Fruit fly (Drosophila melanogaster) whole organism: Measurements from ENCODE around the gene CG8813.

Experiments
- CG8478 ChIP-seq: fragments of >200 bp; optimal IDR thresholded peaks from 2 replicates; lab custom pipeline; 2018; ENCODE audit warnings: inconsistent platforms
- Dll ChIP-seq: fragments of >200 bp; optimal IDR thresholded peaks from 2 replicates; lab custom pipeline; 2017
- EcR ChIP-seq, 2 experiments: fragments of >200 bp; optimal IDR thresholded peaks; 2 replicates each; lab custom pipeline; 2017; ENCODE audit warnings: missing biosample characterization in 2 of 2, missing genetic modification characterization in 2 of 2, missing genetic modification reagents in 2 of 2
- pan ChIP-seq: fragments of >200 bp; optimal IDR thresholded peaks from 2 replicates; lab custom pipeline; 2017
- psq ChIP-seq: fragments of >200 bp; optimal IDR thresholded peaks from 2 replicates; lab custom pipeline; 2017
- usp ChIP-seq: fragments of >200 bp; optimal IDR thresholded peaks from 2 replicates; lab custom pipeline; 2017; ENCODE audit warnings: missing biosample characterization, missing genetic modification characterization, mixed read lengths

CG8813 gene

dm6 chr2L:2869008-2869702 lies at the start of gene CG8813:
TSS of gene CG8813 (plus strand) at chr2L:2869652.
- no peak for TF ChIP-seq pan
- TF ChIP-seq Dll (lab: Kevin White, UChicago) = no peak
- TF ChIP-seq usp (GFP tag; lab: Kevin White, UChicago) = no peak
- TF ChIP-seq EcR (GFP tag; optimal IDR thresholded peaks at IDR 0.05; lab: Kevin White, UChicago) = no peak
- no peak for TF ChIP-seq psq (lab: Kevin White, UChicago)
- no peak for TF ChIP-seq CG8478 (lab: Kevin White, UChicago)

dm6 chr2L:2825406-2825805 lies 44.0 kb upstream of the CG8813 start, which contains the start of gene CG3123:
TSS of gene CG3123 (minus strand) at chr2L:2825506.
- TF ChIP-seq psq (lab: Kevin White, UChicago) (no peak), EcR (GFP tag; optimal IDR thresholded peaks at IDR 0.05; lab: Kevin White, UChicago) (no peak), usp (GFP tag; lab: Kevin White, UChicago) (no peak), Dll (lab: Kevin White, UChicago) (no peak), CG8478 (lab: Kevin White, UChicago) (no peak), pan (no peak)

- no peak for TF ChIP-seq EcR (GFP tag; optimal IDR thresholded peaks at IDR 0.05; lab: Kevin White, UChicago)
- no peak for TF ChIP-seq psq (lab: Kevin White, UChicago)
- TF ChIP-seq usp (GFP tag; lab: Kevin White, UChicago) = no peak
- no peak for TF ChIP-seq Dll (lab: Kevin White, UChicago)
- TF ChIP-seq CG8478 (lab: Kevin White, UChicago) = no peak
- TF ChIP-seq pan = no peak
Observed at dm6 chr2L:2829637-2830340, 39.7 kb upstream of the CG8813 start, which contains the start of gene Duox. TSS of gene Duox (minus strand) at chr2L:2830248.

dm6 chr2L:2830341-2830800 lies 39.1 kb upstream of the CG8813 start:
- no peak for TF ChIP-seq psq (lab: Kevin White, UChicago)
- TF ChIP-seq Dll (lab: Kevin White, UChicago) = peak; percentile 36
- TF ChIP-seq EcR (GFP tag; optimal IDR thresholded peaks at IDR 0.05; lab: Kevin White, UChicago) = no peak
- TF ChIP-seq usp (GFP tag; lab: Kevin White, UChicago) = no peak

- TF ChIP-seq usp (GFP tag; lab: Kevin White, UChicago) (no peak), Dll (lab: Kevin White, UChicago) (no peak), pan (no peak), CG8478 (lab: Kevin White, UChicago) (no peak)
Observed at dm6 chr2L:2837742-2838461, 31.6 kb upstream of the CG8813 start, which contains the start of the genes CG3119 and Cpr23B. TSS of gene CG3119 (minus strand) at chr2L:2837833. TSS of gene Cpr23B (plus strand) at chr2L:2838411.

dm6 chr2L:2839850-2840249 lies 29.6 kb upstream of the CG8813 start, which contains the start of gene CG2975:
TSS of gene CG2975 (plus strand) at chr2L:2840124.
- TF ChIP-seq EcR (GFP tag; optimal IDR thresholded peaks at IDR 0.05; lab: Kevin White, UChicago) (no peak), Dll (lab: Kevin White, UChicago) (no peak), usp (GFP tag; lab: Kevin White, UChicago) (no peak), pan (no peak), CG8478 (lab: Kevin White, UChicago) (no peak), psq (lab: Kevin White, UChicago) (no peak)

dm6 chr2L:2840311-2840710 lies 29.1 kb upstream of the CG8813 start:
- TF ChIP-seq EcR (GFP tag; optimal IDR thresholded peaks at IDR 0.05; lab: Kevin White, UChicago) (no peak), pan (no peak), psq (lab: Kevin White, UChicago) (no peak), Dll (lab: Kevin White, UChicago) (no peak), CG8478 (lab: Kevin White, UChicago) (no peak), usp (GFP tag; lab: Kevin White, UChicago) (no peak)

- TF ChIP-seq psq (lab: Kevin White, UChicago) = no peak
- TF ChIP-seq pan = no peak
- TF ChIP-seq Dll (lab: Kevin White, UChicago) = no peak
- TF ChIP-seq CG8478 (lab: Kevin White, UChicago) = no peak
- TF ChIP-seq usp (GFP tag; lab: Kevin White, UChicago) = no peak
- no peak for TF ChIP-seq EcR (GFP tag; optimal IDR thresholded peaks at IDR 0.05; lab: Kevin White, UChicago)
Observed at dm6 chr2L:2844413-2844812, 25.0 kb upstream of the CG8813 start, which contains the start of gene CG18558. TSS of gene CG18558 (minus strand) at chr2L:2844513.

- TF ChIP-seq CG8478 (lab: Kevin White, UChicago) (no peak), psq (lab: Kevin White, UChicago) (no peak), pan (no peak), EcR (GFP tag; optimal IDR thresholded peaks at IDR 0.05; lab: Kevin White, UChicago) (no peak), usp (GFP tag; lab: Kevin White, UChicago) (no peak), Dll (lab: Kevin White, UChicago) (no peak)
Observed at dm6 chr2L:2845634-2846033, 23.8 kb upstream of the CG8813 start, which contains the start of gene CG18557. TSS of gene CG18557 (minus strand) at chr2L:2845734.

- TF ChIP-seq psq (lab: Kevin White, UChicago) = no peak
- no peak for TF ChIP-seq usp (GFP tag; lab: Kevin White, UChicago)
- TF ChIP-seq Dll (lab: Kevin White, UChicago) = no peak
- no peak for TF ChIP-seq pan
- no peak for TF ChIP-seq CG8478 (lab: Kevin White, UChicago)
- no peak for TF ChIP-seq EcR (GFP tag; optimal IDR thresholded peaks at IDR 0.05; lab: Kevin White, UChicago)
Observed at dm6 chr2L:2847112-2847682, 22.3 kb upstream of the CG8813 start, which contains the start of the genes CG3117 and CG2983. TSS of gene CG3117 (minus strand) at chr2L:2847212. TSS of gene CG2983 (plus strand) at chr2L:2847632.
